Fruit fly (Drosophila melanogaster): ENCODE measurements around the gene CG13248.

CG13248 gene

DNA sequence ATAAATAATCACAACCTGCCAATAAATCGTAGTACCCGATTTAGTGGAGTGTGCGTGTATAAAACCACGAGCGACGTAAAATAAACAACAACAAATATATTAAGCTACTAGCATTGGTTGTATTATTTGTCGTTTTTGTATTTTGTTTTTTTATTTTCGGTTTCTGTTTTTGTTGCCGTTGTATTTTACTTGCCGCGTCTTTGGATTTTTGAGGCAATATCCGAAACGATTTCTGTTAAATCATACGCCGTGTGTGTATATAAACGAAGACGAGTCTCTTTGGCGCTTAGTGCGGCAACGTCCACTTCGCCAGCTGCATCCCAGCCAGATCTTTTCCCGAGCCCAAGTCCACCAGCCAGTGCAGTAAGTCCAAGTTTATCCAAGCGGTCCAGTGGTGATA lies 2.9 kb upstream of the CG13248 start, which contains the start of gene zye:
Gene zye (plus strand): TSS at position 301 of the 400 bp plus-strand sequence.
- no peak for TF ChIP-seq rn (GFP tag; IDR thresholded peaks at IDR 0.05)
- TF ChIP-seq gl (tag; optimal IDR thresholded peaks at IDR 0.05): no peak
- no peak for TF ChIP-seq Snoo (tag; optimal IDR thresholded peaks at IDR 0.05)
- no peak for TF ChIP-seq CG8301 (tag; optimal IDR thresholded peaks at IDR 0.05)
- no peak for TF ChIP-seq CG32121 (GFP tag; IDR thresholded peaks at IDR 0.05)
- TF ChIP-seq CG14655 (GFP tag; optimal IDR thresholded peaks at IDR 0.05): no peak
- TF ChIP-seq CG4496 (GFP tag; IDR thresholded peaks at IDR 0.05): no peak
- no peak for TF ChIP-seq CG13204 (GFP tag; optimal IDR thresholded peaks at IDR 0.05)
- TF ChIP-seq CG10348 (GFP tag; IDR thresholded peaks at IDR 0.05): no peak
- no peak for TF ChIP-seq EcR (GFP tag; optimal IDR thresholded peaks at IDR 0.05)
- no peak for TF ChIP-seq CG12605 (GFP tag; IDR thresholded peaks at IDR 0.05)
- no peak for TF ChIP-seq CG34367 (tag; optimal IDR thresholded peaks at IDR 0.05)
- no peak for TF ChIP-seq CG8159 (tag; optimal IDR thresholded peaks at IDR 0.05)
- TF ChIP-seq fd96Ca (GFP tag; IDR thresholded peaks at IDR 0.05): no peak
- no peak for TF ChIP-seq CG9948 (tag; optimal IDR thresholded peaks at IDR 0.05)
- no peak for TF ChIP-seq Ets98B (GFP tag; IDR thresholded peaks at IDR 0.05)
- no peak for TF ChIP-seq CG15710 (tag; optimal IDR thresholded peaks at IDR 0.05)

DNA sequence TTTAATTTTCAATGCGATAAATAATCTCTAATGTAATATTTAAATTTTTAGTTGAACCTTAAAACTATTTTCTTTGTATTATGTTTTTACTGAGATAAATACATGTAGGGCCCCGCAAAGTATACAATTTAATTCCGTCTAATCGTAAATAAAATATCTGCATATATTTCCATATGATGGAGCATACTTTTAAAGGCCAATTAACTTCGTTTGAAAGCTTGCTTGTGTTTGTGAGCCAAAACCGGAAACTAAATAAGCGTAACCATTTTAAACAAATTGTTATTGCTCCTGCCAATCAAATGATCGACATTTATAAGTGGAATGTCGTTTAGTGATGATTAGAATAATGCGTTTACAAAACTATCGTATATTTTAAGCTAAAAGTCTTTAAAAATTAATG lies 414 bp upstream of the CG13248 start:
- TF ChIP-seq Pif1A (GFP tag; optimal IDR thresholded peaks at IDR 0.05): no peak
- TF ChIP-seq gl (tag; optimal IDR thresholded peaks at IDR 0.05): no peak
- no peak for TF ChIP-seq fd96Ca (GFP tag; IDR thresholded peaks at IDR 0.05)
- TF ChIP-seq Pif1B (GFP tag; optimal IDR thresholded peaks at IDR 0.05): no peak
- TF ChIP-seq CG8301 (tag; optimal IDR thresholded peaks at IDR 0.05): no peak
- TF ChIP-seq CG17806 (tag; optimal IDR thresholded peaks at IDR 0.05): no peak
- no peak for TF ChIP-seq Ets98B (GFP tag; IDR thresholded peaks at IDR 0.05)
- TF ChIP-seq CG9948 (tag; optimal IDR thresholded peaks at IDR 0.05): no peak
- no peak for TF ChIP-seq CG13204 (GFP tag; optimal IDR thresholded peaks at IDR 0.05)
- no peak for TF ChIP-seq rn (GFP tag; IDR thresholded peaks at IDR 0.05)
- TF ChIP-seq CG14655 (GFP tag; optimal IDR thresholded peaks at IDR 0.05): no peak

DNA sequence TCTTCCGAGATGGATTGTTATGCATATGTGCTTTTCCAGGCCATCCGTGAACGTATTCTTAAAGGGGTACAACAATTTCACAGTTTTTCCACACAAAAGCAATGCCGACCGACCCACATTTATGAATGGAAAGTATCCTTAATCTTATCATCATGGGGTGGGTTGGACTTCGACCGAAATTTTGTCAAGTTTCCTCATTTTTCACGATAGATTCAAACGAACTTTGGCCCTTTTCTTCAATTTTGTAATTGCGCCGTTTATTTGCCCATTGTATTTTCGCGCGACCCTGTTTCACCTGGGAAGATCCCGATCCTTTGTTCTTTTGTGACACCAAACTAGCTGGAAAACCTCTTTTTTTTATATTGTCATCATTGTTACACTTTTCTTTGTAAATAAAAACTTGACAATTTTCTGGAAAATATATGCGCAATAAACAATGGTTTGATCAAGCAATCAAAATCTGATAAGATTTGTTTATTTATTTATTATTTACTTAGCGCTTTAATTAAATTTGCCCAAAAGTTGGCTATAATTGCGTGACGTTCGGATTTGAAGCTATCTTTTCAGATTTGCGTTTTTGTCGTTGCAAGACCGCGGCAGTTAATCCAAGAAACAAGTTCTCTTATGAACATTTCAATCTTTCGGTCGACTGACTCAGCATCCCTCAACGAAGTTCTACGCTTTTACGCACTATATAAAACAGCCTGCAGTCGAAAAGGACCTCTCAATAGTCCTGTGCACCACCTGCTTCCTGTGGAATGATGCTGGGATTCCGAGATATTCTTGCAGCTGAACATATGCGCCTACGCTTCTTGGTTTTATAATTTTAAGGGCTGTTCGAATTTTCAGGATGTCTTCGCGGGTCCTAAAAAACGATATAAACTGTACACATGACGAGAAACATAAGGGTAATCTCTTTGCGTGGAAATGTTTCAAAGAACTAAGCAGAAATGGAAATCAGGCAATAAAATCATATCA lies 4.1 kb downstream of the CG13248 start:
- TF ChIP-seq CG4496 (GFP tag; IDR thresholded peaks at IDR 0.05) (0 out of 3 replicates have a peak, but pooled peaks have one; percentile 15), Snoo (tag; optimal IDR thresholded peaks at IDR 0.05) (no peak), CG34367 (tag; optimal IDR thresholded peaks at IDR 0.05) (no peak)

DNA sequence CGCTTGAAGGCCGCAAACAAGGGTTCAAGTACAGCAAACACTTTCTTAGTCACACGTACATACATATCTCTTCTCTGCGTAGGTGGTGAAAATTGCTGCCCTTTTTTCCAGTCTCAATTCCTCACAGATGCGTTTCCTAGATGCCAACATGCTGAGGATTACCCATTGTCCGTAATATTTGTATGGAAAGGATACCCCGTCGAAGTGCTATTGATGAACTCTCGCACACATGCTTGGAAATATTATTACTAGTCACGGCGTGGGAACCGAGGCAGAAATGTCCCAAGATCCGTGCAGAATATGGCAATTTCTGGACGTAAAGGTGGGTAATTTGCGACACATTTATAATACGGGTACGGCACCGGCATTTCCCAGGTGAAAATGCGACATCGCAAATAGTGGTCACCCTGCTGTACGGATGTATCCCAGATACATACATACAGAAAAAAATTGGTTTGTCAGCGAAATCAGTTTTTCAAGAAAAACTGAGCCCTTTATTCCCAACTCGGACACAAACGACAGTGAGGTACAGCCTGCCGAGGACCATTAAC lies 5.0 kb downstream of the CG13248 start:
- TF ChIP-seq gl (tag; optimal IDR thresholded peaks at IDR 0.05) (no peak), CG17806 (tag; optimal IDR thresholded peaks at IDR 0.05) (no peak), CG8301 (tag; optimal IDR thresholded peaks at IDR 0.05) (no peak), CG32121 (GFP tag; IDR thresholded peaks at IDR 0.05) (no peak), CG14655 (GFP tag; optimal IDR thresholded peaks at IDR 0.05) (no peak), rn (GFP tag; IDR thresholded peaks at IDR 0.05) (no peak), Pif1B (GFP tag; optimal IDR thresholded peaks at IDR 0.05) (no peak), CG10348 (GFP tag; IDR thresholded peaks at IDR 0.05) (no peak), CG15710 (tag; optimal IDR thresholded peaks at IDR 0.05) (no peak), CG12605 (GFP tag; IDR thresholded peaks at IDR 0.05) (no peak), Ets98B (GFP tag; IDR thresholded peaks at IDR 0.05) (no peak), CG9948 (tag; optimal IDR thresholded peaks at IDR 0.05) (no peak), CG13204 (GFP tag; optimal IDR thresholded peaks at IDR 0.05) (no peak), CG8159 (tag; optimal IDR thresholded peaks at IDR 0.05) (no peak), Snoo (tag; optimal IDR thresholded peaks at IDR 0.05) (no peak), D1 (tag; optimal IDR thresholded peaks at IDR 0.05) (no peak), fd96Ca (GFP tag; IDR thresholded peaks at IDR 0.05) (no peak)

DNA sequence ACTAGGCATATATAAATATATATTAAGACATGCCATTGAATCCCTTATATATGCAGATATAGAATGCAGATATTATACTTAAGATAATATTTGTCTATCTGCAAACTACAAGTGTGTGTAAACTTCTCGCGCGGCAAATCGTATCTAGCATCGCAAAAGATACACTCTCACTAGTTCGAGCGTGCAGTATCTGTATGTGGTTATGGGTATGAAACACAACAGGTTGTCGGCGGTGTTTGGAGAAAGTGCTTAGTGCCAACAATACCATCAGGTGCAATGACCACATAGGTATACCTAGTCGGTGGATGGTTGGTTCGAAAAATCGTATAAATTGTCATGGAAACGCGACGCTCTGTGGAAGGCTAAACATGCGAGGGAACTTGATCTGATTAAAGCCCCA lies 5.9 kb downstream of the CG13248 start:
- TF ChIP-seq CG4496 (GFP tag; IDR thresholded peaks at IDR 0.05) (no peak), CG8301 (tag; optimal IDR thresholded peaks at IDR 0.05) (no peak), fd96Ca (GFP tag; IDR thresholded peaks at IDR 0.05) (no peak), CG8159 (tag; optimal IDR thresholded peaks at IDR 0.05) (no peak), Pif1B (GFP tag; optimal IDR thresholded peaks at IDR 0.05) (no peak), CG17806 (tag; optimal IDR thresholded peaks at IDR 0.05) (no peak), D1 (tag; optimal IDR thresholded peaks at IDR 0.05) (no peak), CG15710 (tag; optimal IDR thresholded peaks at IDR 0.05) (no peak), EcR (GFP tag; optimal IDR thresholded peaks at IDR 0.05) (no peak), CG13204 (GFP tag; optimal IDR thresholded peaks at IDR 0.05) (no peak), rn (GFP tag; IDR thresholded peaks at IDR 0.05) (no peak), CG14655 (GFP tag; optimal IDR thresholded peaks at IDR 0.05) (no peak), Snoo (tag; optimal IDR thresholded peaks at IDR 0.05) (no peak), Pif1A (GFP tag; optimal IDR thresholded peaks at IDR 0.05) (no peak), CG10348 (GFP tag; IDR thresholded peaks at IDR 0.05) (no peak), CG12605 (GFP tag; IDR thresholded peaks at IDR 0.05) (no peak), Ets98B (GFP tag; IDR thresholded peaks at IDR 0.05) (no peak), CG34367 (tag; optimal IDR thresholded peaks at IDR 0.05) (no peak), gl (tag; optimal IDR thresholded peaks at IDR 0.05) (no peak)

Data from whole organism, pupa.